Fruit fly (Drosophila melanogaster) whole organism, embryonic: Measurements from ENCODE around the gene CG17841.

ENCODE experiments used
- CG12391 ChIP-seq: fragments of 200-800 bp; sonication (Bioruptor generic); optimal IDR thresholded peaks from 3 replicates; lab custom pipeline; 2018; ENCODE audit warnings: missing biosample characterization, mild to moderate bottlenecking, missing genetic modification characterization, moderate library complexity
- CG13123 ChIP-seq: fragments of 200-800 bp; sonication (Bioruptor generic); optimal IDR thresholded peaks from 2 replicates; lab custom pipeline; 2016; ENCODE audit warnings: missing biosample characterization, missing genetic modification characterization
- CG18764 ChIP-seq: fragments of 200-800 bp; sonication (Bioruptor generic); optimal IDR thresholded peaks from 3 replicates; lab custom pipeline; 2016; ENCODE audit warnings: missing biosample characterization, missing genetic modification characterization
- CG2889 ChIP-seq: fragments of 200-800 bp; sonication (Bioruptor generic); IDR thresholded peaks from 3 replicates; pipeline ENCODE4 v1.3.6; 2022; ENCODE audit warnings: missing biosample characterization, missing genetic modification characterization
- CG6791 ChIP-seq: fragments of 200-800 bp; sonication (Bioruptor generic); IDR thresholded peaks from 3 replicates; pipeline ENCODE4 v1.3.6; 2022; ENCODE audit warnings: missing biosample characterization, missing genetic modification characterization; ENCODE audit not compliant: partially characterized antibody
- Gug ChIP-seq: fragments of 200-800 bp; sonication (Bioruptor generic); IDR thresholded peaks from 4 replicates; pipeline ENCODE4 v1.3.6; 2022; ENCODE audit warnings: missing biosample characterization, missing genetic modification characterization
- HLHmδ ChIP-seq: fragments of 200-800 bp; sonication (Bioruptor generic); optimal IDR thresholded peaks from 2 replicates; lab custom pipeline; 2018; ENCODE audit warnings: missing biosample characterization, mild to moderate bottlenecking, missing genetic modification characterization, moderate library complexity
- Sin3A ChIP-seq: fragments of >200 bp; optimal IDR thresholded peaks from 2 replicates; lab custom pipeline; 2018
- Xrp1 ChIP-seq: fragments of 200-800 bp; sonication (Bioruptor generic); IDR thresholded peaks from 2 replicates; pipeline ENCODE4 v1.3.6; 2022; ENCODE audit warnings: missing biosample characterization, missing genetic modification characterization
- sens ChIP-seq: fragments of 200-800 bp; sonication (Bioruptor generic); peaks from one replicate; lab custom pipeline; 2016; ENCODE audit warnings: missing biosample characterization, missing genetic modification characterization
- shn ChIP-seq: fragments of 200-800 bp; sonication (Bioruptor generic); optimal IDR thresholded peaks from 3 replicates; lab custom pipeline; 2016; ENCODE audit warnings: missing biosample characterization, missing genetic modification characterization
- slou ChIP-seq: fragments of 200-800 bp; sonication (Bioruptor generic); optimal IDR thresholded peaks from 3 replicates; lab custom pipeline; 2016; ENCODE audit warnings: missing biosample characterization, missing genetic modification characterization

DNA sequence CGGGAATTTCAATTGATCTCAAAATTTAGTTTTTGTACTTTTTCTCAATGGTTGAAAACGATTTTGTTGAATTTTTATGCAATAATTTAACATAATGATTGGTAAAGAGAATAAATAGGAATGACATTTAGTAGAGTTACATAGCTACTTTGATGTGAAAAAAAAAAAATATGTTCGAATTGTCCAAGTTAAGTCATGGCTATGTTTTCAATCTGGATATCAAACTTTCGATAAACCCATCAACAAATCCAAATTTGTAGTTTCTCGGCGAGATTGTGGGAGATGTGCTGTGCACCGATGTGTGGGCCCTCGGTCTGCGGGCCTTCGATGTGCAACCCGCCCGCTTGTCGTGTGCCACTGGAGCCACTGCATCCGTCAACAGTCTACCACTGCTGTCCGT is 7.4 kb downstream of the CG17841 start, which contains the start of the genes CG32686 and CG2898:
- TF ChIP-seq Sin3A (lab: Kevin White, UChicago), result no peak
- no peak for TF ChIP-seq Xrp1 (GFP tag; lab: Robert Waterston, UW)
- TF ChIP-seq CG12391 (tag; lab: Kevin White, UChicago), result no peak
- TF ChIP-seq sens, result no peak
- TF ChIP-seq HLHmδ (GFP tag; lab: Kevin White, UChicago), result no peak
- no peak for TF ChIP-seq shn (GFP tag; lab: Kevin White, UChicago)
- TF ChIP-seq CG2889 (GFP tag; lab: Robert Waterston, UW), result no peak
- TF ChIP-seq CG13123, result no peak
- TF ChIP-seq CG18764, result no peak
- no peak for TF ChIP-seq Gug (GFP tag; lab: Robert Waterston, UW)
- TF ChIP-seq slou (GFP tag; lab: Kevin White, UChicago), result no peak
- no peak for TF ChIP-seq CG6791
